Worm (Caenorhabditis elegans) whole organism, midembryonic: ENCODE measurements around the gene T24H10.5.

Source experiments
- T22C8.4 ChIP-seq: fragments of 200-800 bp; sonication (Bioruptor generic); IDR thresholded peaks from 2 replicates; pipeline ENCODE4 v1.3.6; 2022; ENCODE audit warnings: missing genetic modification characterization, missing compliant biosample characterization
- flt-1 ChIP-seq: fragments of 200-800 bp; sonication (Bioruptor generic); IDR thresholded peaks from 2 replicates; pipeline ENCODE4 v1.3.6; 2022; ENCODE audit warnings: missing genetic modification characterization, missing compliant biosample characterization
- klf-2 ChIP-seq: fragments of 200-800 bp; sonication (Bioruptor generic); conservative IDR thresholded peaks from 2 replicates; pipeline ENCODE4 v1.3.6; 2022; ENCODE audit warnings: missing genetic modification reagents, missing genetic modification characterization, missing compliant biosample characterization
- med-1 ChIP-seq: sonication (generic microtip); optimal IDR thresholded peaks from 2 replicates; lab custom pipeline; 2017; ENCODE audit warnings: missing genetic modification characterization, mild to moderate bottlenecking, missing compliant biosample characterization, antibody characterized with exemption, missing genetic modification reagents; ENCODE audit not compliant: insufficient read depth
- ref-1 ChIP-seq: fragments of 200-800 bp; sonication (Bioruptor generic); conservative IDR thresholded peaks from 2 replicates; pipeline ENCODE4 v1.3.6; 2022; ENCODE audit warnings: missing genetic modification reagents, missing genetic modification characterization, missing compliant biosample characterization
- tab-1 ChIP-seq: fragments of 200-800 bp; sonication (Bioruptor generic); IDR thresholded peaks from 2 replicates; pipeline ENCODE4 v1.3.6; 2022; ENCODE audit warnings: missing genetic modification characterization, missing compliant biosample characterization
- ztf-23 ChIP-seq: fragments of 200-800 bp; sonication (Bioruptor generic); IDR thresholded peaks from 2 replicates; pipeline ENCODE4 v1.3.6; 2022; ENCODE audit warnings: missing genetic modification reagents, missing genetic modification characterization, missing compliant biosample characterization
- ztf-29 ChIP-seq: fragments of 200-800 bp; sonication (Bioruptor generic); IDR thresholded peaks from 2 replicates; pipeline ENCODE4 v1.3.6; 2022; ENCODE audit warnings: missing genetic modification reagents, missing genetic modification characterization, missing compliant biosample characterization

- TF ChIP-seq med-1 (GFP tag; lab: Kevin White, UChicago), result no peak
- no peak for TF ChIP-seq T22C8.4 (GFP tag; lab: Robert Waterston, UW)
- no peak for TF ChIP-seq ztf-23 (GFP tag; lab: Robert Waterston, UW)
- TF ChIP-seq klf-2, result no peak
- TF ChIP-seq tab-1, result no peak
- TF ChIP-seq flt-1, result no peak
- no peak for TF ChIP-seq ztf-29 (GFP tag; lab: Robert Waterston, UW)
- no peak for TF ChIP-seq ref-1 (GFP tag; lab: Robert Waterston, UW)
Measured at ce11 chrII:9097302-9097701, 3.6 kb upstream of the T24H10.5 start.
